Worm (Caenorhabditis elegans) whole organism, early embryonic: ENCODE measurements around the gene F40G9.7.
A peak's percentile ranks its signal among the peaks of the same experiment; 100 is the strongest.

Experiments
- B0310.2 ChIP-seq: sonication (generic microtip); optimal IDR thresholded peaks from 2 replicates; lab custom pipeline; 2016; ENCODE audit warnings: mild to moderate bottlenecking, missing genetic modification characterization, missing compliant biosample characterization
- F13C5.2 ChIP-seq: sonication (generic microtip); optimal IDR thresholded peaks from 2 replicates; lab custom pipeline; 2017; ENCODE audit warnings: mild to moderate bottlenecking, missing genetic modification characterization, inconsistent platforms, missing compliant biosample characterization
- aly-1 ChIP-seq: sonication (generic microtip); optimal IDR thresholded peaks from 2 replicates; lab custom pipeline; 2016; ENCODE audit warnings: missing genetic modification characterization, missing compliant biosample characterization
- ama-1 ChIP-seq: fragments of 150-350 bp; optimal IDR thresholded peaks from 2 replicates; lab custom pipeline; 2014
- ceh-13 ChIP-seq: fragments of 200-800 bp; sonication (Bioruptor generic); optimal IDR thresholded peaks from 2 replicates; lab custom pipeline; 2018; ENCODE audit warnings: mild to moderate bottlenecking, missing genetic modification characterization, missing compliant biosample characterization
- ceh-36 ChIP-seq: sonication (generic microtip); optimal IDR thresholded peaks from 2 replicates; lab custom pipeline; 2016; ENCODE audit warnings: missing genetic modification characterization, inconsistent platforms, missing compliant biosample characterization
- ets-7 ChIP-seq: sonication (generic microtip); optimal IDR thresholded peaks from 2 replicates; lab custom pipeline; 2016; ENCODE audit warnings: missing genotype, missing genetic modification characterization, missing compliant biosample characterization
- flt-1 ChIP-seq: fragments of 200-800 bp; sonication (Bioruptor generic); IDR thresholded peaks from 2 replicates; pipeline ENCODE4 v1.3.6; 2022; ENCODE audit warnings: missing genetic modification characterization, missing compliant biosample characterization
- hmbx-1 ChIP-seq: sonication (generic microtip); optimal IDR thresholded peaks from 2 replicates; lab custom pipeline; 2016; ENCODE audit warnings: mild to moderate bottlenecking, missing genetic modification characterization, missing compliant biosample characterization
- hmg-4 ChIP-seq: fragments of 200-800 bp; sonication (Bioruptor generic); optimal IDR thresholded peaks from 2 replicates; lab custom pipeline; 2018; ENCODE audit warnings: mild to moderate bottlenecking, missing genetic modification characterization, missing compliant biosample characterization
- hnd-1 ChIP-seq: sonication (generic microtip); optimal IDR thresholded peaks from 2 replicates; lab custom pipeline; 2016; ENCODE audit warnings: missing genetic modification characterization, missing compliant biosample characterization
- pes-1 ChIP-seq: fragments of 200-800 bp; sonication (Bioruptor generic); IDR thresholded peaks from 2 replicates; pipeline ENCODE4 v1.3.6; 2022; ENCODE audit warnings: missing genetic modification reagents, missing genetic modification characterization, missing compliant biosample characterization
- scrt-1 ChIP-seq: fragments of 200-800 bp; sonication (Bioruptor generic); IDR thresholded peaks from 2 replicates; pipeline ENCODE4 v1.3.6; 2022; ENCODE audit warnings: missing genetic modification characterization, missing compliant biosample characterization
- sea-1 ChIP-seq: fragments of 200-800 bp; sonication (Bioruptor generic); conservative IDR thresholded peaks from 2 replicates; pipeline ENCODE4 v1.3.6; 2022; ENCODE audit warnings: missing genetic modification characterization, missing compliant biosample characterization
- tbx-11 ChIP-seq: fragments of 200-800 bp; sonication (Bioruptor generic); IDR thresholded peaks from 2 replicates; pipeline ENCODE4 v1.3.6; 2022; ENCODE audit warnings: missing genetic modification characterization, missing compliant biosample characterization
- tbx-37 ChIP-seq: fragments of 200-800 bp; sonication (Bioruptor generic); conservative IDR thresholded peaks from 2 replicates; pipeline ENCODE4 v1.3.6; 2022; ENCODE audit warnings: missing genetic modification reagents, missing genetic modification characterization, missing compliant biosample characterization
- tra-4 ChIP-seq: sonication (generic microtip); optimal IDR thresholded peaks from 2 replicates; lab custom pipeline; 2017; ENCODE audit warnings: missing genetic modification characterization, missing compliant biosample characterization

Gene F40G9.7

DNA sequence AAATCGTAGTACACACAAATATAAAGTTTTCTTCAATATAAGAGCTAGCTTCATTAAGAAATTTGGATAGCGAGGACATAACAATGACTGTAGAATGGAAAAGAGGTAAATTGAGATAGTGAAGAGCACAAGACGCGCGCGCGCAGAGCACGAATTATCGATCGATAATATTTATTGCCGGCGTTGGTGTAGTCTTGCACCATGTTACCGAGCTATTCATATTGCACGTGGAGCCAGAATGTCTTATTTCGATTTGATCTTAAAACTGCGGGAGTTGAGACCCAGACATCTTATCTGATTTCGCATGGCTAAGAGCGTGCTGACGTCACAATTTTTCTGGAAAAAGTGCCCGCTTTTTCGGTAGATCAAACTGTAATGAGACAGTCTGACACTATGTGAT lies 4.0 kb downstream of the F40G9.7 start, which contains the start of gene F40G9.18:
F40G9.18 (minus strand) TSS at position 101 of the 400 bp plus-strand sequence.
- no peak for TF ChIP-seq ets-7 (tag; lab: Kevin White, UChicago)
- TF ChIP-seq scrt-1 (GFP tag; lab: Robert Waterston, UW), result no peak
- TF ChIP-seq pes-1 (GFP tag; lab: Robert Waterston, UW), result no peak
- TF ChIP-seq hmg-4 (GFP tag; lab: Kevin White, UChicago), result no peak
- TF ChIP-seq aly-1 (tag; lab: Kevin White, UChicago), result no peak
- TF ChIP-seq hmbx-1 (tag; lab: Kevin White, UChicago), result no peak
- TF ChIP-seq flt-1, result no peak
- TF ChIP-seq ama-1 (lab: Kevin White, UChicago), result no peak
- no peak for TF ChIP-seq tra-4 (tag; lab: Kevin White, UChicago)
- TF ChIP-seq ceh-36 (tag; lab: Kevin White, UChicago), result no peak
- no peak for TF ChIP-seq tbx-11 (GFP tag; lab: Robert Waterston, UW)

DNA sequence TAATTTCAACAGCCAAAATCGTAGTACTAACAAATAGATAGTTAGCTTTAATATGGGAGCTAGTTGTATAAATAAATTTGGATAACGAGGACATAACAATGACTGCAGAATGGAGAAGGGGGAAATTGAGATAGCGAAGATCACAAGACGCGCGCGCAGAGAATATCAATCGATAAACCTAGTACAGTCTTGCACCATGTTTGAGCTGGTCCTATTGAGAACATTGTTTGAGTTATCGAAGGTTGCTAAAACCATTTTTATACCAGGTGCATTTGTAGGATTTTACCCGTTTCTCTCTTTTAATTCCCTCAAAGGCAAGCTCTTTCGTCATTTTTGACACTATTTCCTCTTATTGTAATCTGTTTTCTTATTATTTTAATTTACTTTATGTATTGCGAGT lies 6.1 kb downstream of the F40G9.7 start, which contains the start of the genes F40G9.9 and F40G9.12:
F40G9.9 (minus strand) TSS at position 101 of the 400 bp plus-strand sequence.
F40G9.12 (plus strand) TSS at position 231 of the 400 bp plus-strand sequence.
- TF ChIP-seq hmg-4 (GFP tag; lab: Kevin White, UChicago), result no peak
- TF ChIP-seq ets-7 (tag; lab: Kevin White, UChicago), result no peak
- TF ChIP-seq scrt-1 (GFP tag; lab: Robert Waterston, UW), result no peak

DNA sequence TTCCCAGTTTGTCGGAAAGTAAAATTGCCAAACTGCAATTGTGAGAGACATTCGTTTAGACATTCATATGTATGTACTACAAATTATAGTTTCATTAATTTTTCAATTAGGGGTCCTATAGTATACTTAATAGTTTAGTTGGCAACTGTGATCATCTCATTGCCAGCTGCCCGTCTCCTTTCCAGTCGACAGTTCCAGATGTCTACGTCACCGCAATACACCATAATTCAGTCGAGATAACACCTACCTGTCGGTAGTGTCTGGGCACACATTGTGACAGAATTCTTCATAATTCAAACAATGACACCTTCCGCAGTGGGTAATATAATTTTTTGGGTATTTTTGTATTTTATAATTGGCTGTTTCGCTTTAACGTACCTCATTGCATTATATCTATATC lies 8.0 kb downstream of the F40G9.7 start, which contains the start of gene F40G9.19:
F40G9.19 (plus strand) TSS at position 301 of the 400 bp plus-strand sequence.
- TF ChIP-seq tbx-11 (GFP tag; lab: Robert Waterston, UW), result no peak
- TF ChIP-seq hmg-4 (GFP tag; lab: Kevin White, UChicago), result no peak
- TF ChIP-seq hnd-1 (tag; lab: Kevin White, UChicago), result no peak
- TF ChIP-seq ceh-13 (GFP tag; lab: Kevin White, UChicago), result no peak
- no peak for TF ChIP-seq sea-1 (GFP tag; lab: Robert Waterston, UW)
- no peak for TF ChIP-seq ets-7 (tag; lab: Kevin White, UChicago)
- TF ChIP-seq tbx-37 (GFP tag; lab: Robert Waterston, UW), result no peak
- no peak for TF ChIP-seq ama-1 (lab: Kevin White, UChicago)
- TF ChIP-seq scrt-1 (GFP tag; lab: Robert Waterston, UW), result no peak
- no peak for TF ChIP-seq flt-1
- no peak for TF ChIP-seq F13C5.2 (tag; lab: Kevin White, UChicago)

DNA sequence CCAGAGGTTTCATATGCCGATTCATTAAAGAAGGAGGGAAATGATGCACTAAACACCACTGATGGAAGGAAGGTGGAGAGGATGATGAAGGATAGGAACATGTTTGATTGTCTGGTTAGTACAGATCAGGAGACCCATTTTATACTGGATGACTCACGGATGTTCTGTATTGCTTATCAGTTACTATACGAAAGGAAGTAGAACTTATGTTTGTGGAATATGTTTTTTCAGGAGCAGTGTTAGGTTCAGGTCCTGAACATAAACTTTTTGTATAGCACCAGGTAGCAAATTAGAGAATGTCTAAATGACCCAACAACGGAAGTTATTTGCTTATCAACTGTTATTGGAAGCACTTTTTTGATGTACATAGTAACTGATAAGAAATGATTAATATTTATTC lies 10.2 kb downstream of the F40G9.7 start, which contains the start of gene clec-148:
clec-148 (minus strand) TSS at position 101 of the 400 bp plus-strand sequence.
- TF ChIP-seq hnd-1 (tag; lab: Kevin White, UChicago) (no peak), tra-4 (tag; lab: Kevin White, UChicago) (no peak)

DNA sequence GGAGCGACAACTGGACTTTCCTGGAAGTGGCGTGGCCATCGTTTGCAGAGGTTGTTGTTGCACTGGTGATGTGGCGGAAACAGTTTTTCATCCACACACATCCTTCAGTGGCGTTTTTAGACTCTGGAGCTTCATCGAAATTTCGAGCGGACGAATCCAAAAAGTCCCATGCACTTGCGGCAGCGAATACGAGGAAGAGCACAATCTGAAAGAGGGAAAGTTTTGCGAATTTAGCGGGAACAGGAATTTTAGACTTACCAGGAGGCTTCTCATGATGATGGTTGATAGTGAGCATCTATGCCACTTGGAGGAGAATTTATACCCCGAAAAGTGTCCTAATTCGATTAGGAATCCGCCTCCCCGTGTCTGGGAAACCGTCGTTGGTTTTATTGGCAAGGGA lies 12.2 kb downstream of the F40G9.7 start, which contains the start of gene F40G9.14:
F40G9.14 (minus strand) TSS at position 101 of the 400 bp plus-strand sequence.
- TF ChIP-seq aly-1 (tag; lab: Kevin White, UChicago) (no peak), pes-1 (GFP tag; lab: Robert Waterston, UW) (no peak), hnd-1 (tag; lab: Kevin White, UChicago) (no peak)

DNA sequence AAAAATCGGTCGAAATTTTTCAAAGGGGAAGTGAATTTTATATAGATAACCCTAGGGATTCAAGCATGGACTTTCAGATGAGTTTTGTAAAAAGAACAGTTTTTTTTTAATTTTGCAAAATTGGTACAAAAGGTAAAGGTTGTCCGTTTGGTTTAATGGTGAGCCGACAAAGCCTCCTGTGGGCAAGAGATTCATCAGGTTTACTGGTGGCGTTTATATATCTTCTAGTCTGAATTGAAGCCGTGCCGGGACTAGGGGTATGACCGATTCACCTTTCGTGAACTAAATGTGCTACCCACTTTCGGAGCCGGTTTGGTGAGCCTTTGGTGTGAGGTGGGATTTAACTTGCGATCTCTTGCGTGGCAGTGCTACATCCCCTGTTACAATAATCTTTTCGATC lies 12.6 kb downstream of the F40G9.7 start:
- TF ChIP-seq ceh-36 (tag; lab: Kevin White, UChicago) (no peak), ceh-13 (GFP tag; lab: Kevin White, UChicago) (no peak), ama-1 (lab: Kevin White, UChicago) (peak; percentile 91), F13C5.2 (tag; lab: Kevin White, UChicago) (no peak), tbx-11 (GFP tag; lab: Robert Waterston, UW) (no peak), hmg-4 (GFP tag; lab: Kevin White, UChicago) (no peak), sea-1 (GFP tag; lab: Robert Waterston, UW) (peak; percentile 67; the same call in 1 of the 2 replicates), hmbx-1 (tag; lab: Kevin White, UChicago) (no peak)

DNA sequence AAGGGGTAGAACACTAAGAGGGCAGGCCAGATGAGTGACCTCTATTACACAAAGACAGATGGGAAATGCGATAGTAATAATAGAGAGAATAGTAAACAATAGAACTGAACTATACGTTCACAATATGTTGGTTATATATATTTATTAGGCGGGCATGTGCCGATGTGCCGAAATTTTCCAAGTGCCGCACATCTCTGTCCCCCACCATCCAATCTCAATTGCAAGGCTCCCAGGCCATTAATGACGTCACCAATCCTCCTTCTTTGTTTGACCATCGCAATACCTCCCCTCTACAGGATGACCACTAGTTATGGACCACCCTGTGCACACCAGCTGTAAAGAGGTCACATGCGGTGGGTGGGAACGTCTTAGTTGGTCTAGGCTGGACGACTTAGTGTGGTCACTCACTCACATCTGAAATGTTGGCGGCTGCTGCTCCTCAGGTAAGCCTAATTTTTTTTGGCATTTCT lies 13.7 kb downstream of the F40G9.7 start, which contains the start of gene F40G9.6:
F40G9.6 (plus strand) TSS at position 420 of the 470 bp plus-strand sequence.
- 0 out of 2 replicates have a peak, but pooled peaks have one; percentile 37 for TF ChIP-seq tbx-11 (GFP tag; lab: Robert Waterston, UW)
- TF ChIP-seq flt-1, result no peak
- TF ChIP-seq hmg-4 (GFP tag; lab: Kevin White, UChicago), result peak; percentile 60

DNA sequence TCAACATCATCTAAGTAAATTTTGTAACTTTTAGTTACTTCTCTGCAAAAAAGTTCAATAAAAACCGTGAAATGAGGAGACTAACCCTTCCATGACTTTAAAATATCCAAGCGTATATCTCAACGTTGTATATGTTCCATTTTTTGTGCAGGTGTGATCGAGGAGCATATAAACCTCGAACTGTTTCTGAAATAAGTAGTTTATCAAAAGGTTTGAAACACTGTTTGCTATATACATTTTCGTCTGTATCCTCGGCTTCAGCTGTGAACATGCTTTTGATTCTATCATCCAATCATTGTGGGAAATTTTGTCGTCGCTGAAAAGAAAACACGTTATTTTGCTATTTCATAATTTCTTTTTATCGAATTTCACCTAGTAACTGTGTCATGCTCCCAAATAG lies 15.5 kb downstream of the F40G9.7 start, which contains the start of gene F40G9.5:
F40G9.5 (plus strand) TSS at position 301 of the 400 bp plus-strand sequence.
- no peak for TF ChIP-seq pes-1 (GFP tag; lab: Robert Waterston, UW)
- no peak for TF ChIP-seq ets-7 (tag; lab: Kevin White, UChicago)
- no peak for TF ChIP-seq aly-1 (tag; lab: Kevin White, UChicago)
- TF ChIP-seq tbx-37 (GFP tag; lab: Robert Waterston, UW), result no peak
- no peak for TF ChIP-seq sea-1 (GFP tag; lab: Robert Waterston, UW)
- TF ChIP-seq ceh-36 (tag; lab: Kevin White, UChicago), result no peak
- no peak for TF ChIP-seq F13C5.2 (tag; lab: Kevin White, UChicago)
- no peak for TF ChIP-seq tbx-11 (GFP tag; lab: Robert Waterston, UW)
- TF ChIP-seq tra-4 (tag; lab: Kevin White, UChicago), result no peak
- TF ChIP-seq hmg-4 (GFP tag; lab: Kevin White, UChicago), result no peak
- TF ChIP-seq hmbx-1 (tag; lab: Kevin White, UChicago), result no peak
- no peak for TF ChIP-seq scrt-1 (GFP tag; lab: Robert Waterston, UW)
- no peak for TF ChIP-seq B0310.2 (tag; lab: Kevin White, UChicago)
- TF ChIP-seq ama-1 (lab: Kevin White, UChicago), result no peak
